Fruit fly (Drosophila melanogaster) whole organism, embryonic: ENCODE data around the gene CG33160.

Experiments
- Aef1 ChIP-seq: fragments of 200-800 bp; sonication (Bioruptor generic); IDR thresholded peaks from 3 replicates; pipeline ENCODE4 v1.3.6; 2022; ENCODE audit warnings: missing biosample characterization, missing genetic modification characterization
- Asciz ChIP-seq: fragments of 200-800 bp; sonication (Bioruptor generic); optimal IDR thresholded peaks from 2 replicates; lab custom pipeline; 2017; ENCODE audit warnings: missing biosample characterization, mild to moderate bottlenecking, missing genetic modification characterization, missing genetic modification reagents
- Bteb2 ChIP-seq: fragments of 200-800 bp; sonication (Bioruptor generic); optimal IDR thresholded peaks from 2 replicates; lab custom pipeline; 2016; ENCODE audit warnings: missing biosample characterization, missing genetic modification characterization
- CG10274 ChIP-seq: fragments of 200-800 bp; sonication (Bioruptor generic); optimal IDR thresholded peaks from 3 replicates; lab custom pipeline; 2017; ENCODE audit warnings: missing biosample characterization, mild to moderate bottlenecking, missing genetic modification characterization
- CG10366 ChIP-seq: fragments of 200-800 bp; sonication (Bioruptor generic); IDR thresholded peaks from 2 replicates; pipeline ENCODE4 v1.3.6; 2022; ENCODE audit warnings: missing biosample characterization, missing genetic modification characterization
- CG12391 ChIP-seq: fragments of 200-800 bp; sonication (Bioruptor generic); optimal IDR thresholded peaks from 3 replicates; lab custom pipeline; 2018; ENCODE audit warnings: missing biosample characterization, mild to moderate bottlenecking, missing genetic modification characterization, moderate library complexity
- CG12659 ChIP-seq: fragments of 200-800 bp; sonication (Bioruptor generic); optimal IDR thresholded peaks from 3 replicates; lab custom pipeline; 2017; ENCODE audit warnings: mild to moderate bottlenecking, missing biosample characterization, missing genetic modification reagents, missing genetic modification characterization
- CG13624 ChIP-seq: fragments of 200-800 bp; sonication (Bioruptor generic); optimal IDR thresholded peaks from 2 replicates; lab custom pipeline; 2016; ENCODE audit warnings: missing biosample characterization, missing genetic modification characterization
- CG14014 ChIP-seq: fragments of 200-800 bp; sonication (Bioruptor generic); IDR thresholded peaks from 2 replicates; pipeline ENCODE4 v1.3.6; 2022; ENCODE audit warnings: missing biosample characterization, missing genetic modification characterization
- CG15011 ChIP-seq: fragments of 200-800 bp; sonication (Bioruptor generic); optimal IDR thresholded peaks from 3 replicates; lab custom pipeline; 2018; ENCODE audit warnings: missing biosample characterization, mild to moderate bottlenecking, missing genetic modification characterization
- CG16863 ChIP-seq: fragments of 200-800 bp; sonication (Bioruptor generic); optimal IDR thresholded peaks from 3 replicates; lab custom pipeline; 2016; ENCODE audit warnings: missing biosample characterization, missing genetic modification characterization
- CG18011 ChIP-seq: fragments of 200-800 bp; sonication (Bioruptor generic); optimal IDR thresholded peaks from 2 replicates; lab custom pipeline; 2017; ENCODE audit warnings: missing biosample characterization, missing genetic modification characterization, mild to moderate bottlenecking, moderate library complexity, missing genotype
- CG2678 ChIP-seq: fragments of 200-800 bp; sonication (Bioruptor generic); optimal IDR thresholded peaks from 3 replicates; lab custom pipeline; 2019; ENCODE audit warnings: missing biosample characterization, mild to moderate bottlenecking, missing genetic modification characterization, moderate library complexity
- CG3163 ChIP-seq: fragments of 200-800 bp; sonication (Bioruptor generic); optimal IDR thresholded peaks from 3 replicates; lab custom pipeline; 2016; ENCODE audit warnings: missing biosample characterization, missing genetic modification characterization
- CG34224 ChIP-seq: fragments of 200-800 bp; sonication (Bioruptor generic); IDR thresholded peaks from 3 replicates; pipeline ENCODE4 v1.3.6; 2022; ENCODE audit warnings: missing biosample characterization, missing genetic modification characterization; ENCODE audit not compliant: partially characterized antibody
- CG4282 ChIP-seq: fragments of 200-800 bp; sonication (Bioruptor generic); optimal IDR thresholded peaks from 2 replicates; lab custom pipeline; 2016; ENCODE audit warnings: missing biosample characterization, missing genetic modification characterization
- CG6175 ChIP-seq: fragments of 200-800 bp; sonication (Bioruptor generic); IDR thresholded peaks from 3 replicates; pipeline ENCODE4 v1.3.6; 2022; ENCODE audit warnings: missing biosample characterization, missing genetic modification characterization
- CG6683 ChIP-seq: fragments of 200-800 bp; sonication (Bioruptor generic); optimal IDR thresholded peaks from 2 replicates; lab custom pipeline; 2017; ENCODE audit warnings: missing biosample characterization, mild to moderate bottlenecking, missing genetic modification characterization, missing genetic modification reagents
- CG8478 ChIP-seq: fragments of >200 bp; optimal IDR thresholded peaks from 2 replicates; lab custom pipeline; 2018
- CG9876 ChIP-seq: fragments of 200-800 bp; sonication (Bioruptor generic); optimal IDR thresholded peaks from 2 replicates; lab custom pipeline; 2016; ENCODE audit warnings: missing biosample characterization, missing genetic modification characterization
- CG9932 ChIP-seq: fragments of 200-800 bp; sonication (Bioruptor generic); IDR thresholded peaks from 2 replicates; pipeline ENCODE4 v1.3.6; 2022; ENCODE audit warnings: missing biosample characterization, missing genetic modification characterization
- CTCF ChIP-seq: fragments of 200-800 bp; sonication (Bioruptor generic); optimal IDR thresholded peaks from 2 replicates; lab custom pipeline; 2017; ENCODE audit warnings: missing biosample characterization, mild to moderate bottlenecking, missing genetic modification characterization, moderate library complexity
- CoRest ChIP-seq: fragments of 200-800 bp; sonication (Bioruptor generic); optimal IDR thresholded peaks from 3 replicates; lab custom pipeline; 2018; ENCODE audit warnings: missing biosample characterization, mild to moderate bottlenecking, missing genetic modification characterization, moderate library complexity
- D19A ChIP-seq: fragments of 200-800 bp; optimal IDR thresholded peaks from 3 replicates; lab custom pipeline; 2019; ENCODE audit warnings: missing biosample characterization, mild to moderate bottlenecking, missing genetic modification characterization, moderate library complexity
- Dfd ChIP-seq, 2 experiments: fragments of >200 bp; optimal IDR thresholded peaks; 2 replicates each; lab custom pipeline; 2017; ENCODE audit warnings: missing biosample characterization in 2 of 2, missing genetic modification characterization in 2 of 2
- Dll ChIP-seq: fragments of 200-800 bp; sonication (Bioruptor generic); IDR thresholded peaks from 4 replicates; pipeline ENCODE4 v1.3.6; 2022; ENCODE audit warnings: missing biosample characterization, missing genetic modification characterization; ENCODE audit not compliant: partially characterized antibody
- Ets97D ChIP-seq: fragments of 200-800 bp; sonication (Bioruptor generic); optimal IDR thresholded peaks from 3 replicates; lab custom pipeline; 2016; ENCODE audit warnings: missing biosample characterization, missing genetic modification characterization
- HHEX ChIP-seq: fragments of 200-800 bp; sonication (Bioruptor generic); optimal IDR thresholded peaks from 3 replicates; lab custom pipeline; 2017; ENCODE audit warnings: missing biosample characterization, mild to moderate bottlenecking, missing genetic modification characterization, missing genetic modification reagents
- HLH54F ChIP-seq: fragments of 200-800 bp; sonication (Bioruptor generic); optimal IDR thresholded peaks from 3 replicates; lab custom pipeline; 2016; ENCODE audit warnings: missing biosample characterization, missing genetic modification characterization
- MESR4 ChIP-seq: fragments of 200-800 bp; sonication (Bioruptor generic); optimal IDR thresholded peaks from 2 replicates; lab custom pipeline; 2018; ENCODE audit warnings: missing biosample characterization, mild to moderate bottlenecking, missing genetic modification characterization, moderate library complexity
- Mrtf ChIP-seq: fragments of 200-800 bp; sonication (Bioruptor generic); IDR thresholded peaks from 3 replicates; pipeline ENCODE4 v1.3.6; 2022; ENCODE audit warnings: missing biosample characterization, missing genetic modification characterization
- NFAT ChIP-seq: fragments of 200-800 bp; sonication (Bioruptor generic); IDR thresholded peaks from 2 replicates; pipeline ENCODE4 v1.3.6; 2022; ENCODE audit warnings: missing biosample characterization, missing genetic modification characterization
- NfI ChIP-seq: fragments of 200-800 bp; sonication (Bioruptor generic); optimal IDR thresholded peaks from 3 replicates; lab custom pipeline; 2018; ENCODE audit warnings: missing biosample characterization, mild to moderate bottlenecking, missing genetic modification characterization, moderate library complexity
- Rx ChIP-seq: fragments of 200-800 bp; sonication (Bioruptor generic); IDR thresholded peaks from 2 replicates; pipeline ENCODE4 v1.3.6; 2022; ENCODE audit warnings: missing biosample characterization, missing genetic modification characterization
- Six4 ChIP-seq: fragments of 200-800 bp; sonication (Bioruptor generic); optimal IDR thresholded peaks from 2 replicates; lab custom pipeline; 2016; ENCODE audit warnings: missing biosample characterization, missing genetic modification characterization
- Taf1 ChIP-seq: fragments of 200-800 bp; sonication (Bioruptor generic); IDR thresholded peaks from 2 replicates; pipeline ENCODE4 v1.3.6; 2022; ENCODE audit warnings: missing biosample characterization, missing genetic modification characterization
- Vsx1 ChIP-seq: fragments of 200-800 bp; sonication (Bioruptor generic); optimal IDR thresholded peaks from 2 replicates; lab custom pipeline; 2017; ENCODE audit warnings: missing biosample characterization, mild to moderate bottlenecking, missing genetic modification characterization, missing genetic modification reagents
- cg ChIP-seq: fragments of 200-800 bp; sonication (Bioruptor generic); optimal IDR thresholded peaks from 3 replicates; lab custom pipeline; 2019; ENCODE audit warnings: missing biosample characterization, mild to moderate bottlenecking, missing genetic modification characterization, moderate library complexity
- dan ChIP-seq: fragments of 200-800 bp; sonication (Bioruptor generic); IDR thresholded peaks from 2 replicates; pipeline ENCODE4 v1.3.6; 2022; ENCODE audit warnings: missing biosample characterization, missing genetic modification characterization
- danr ChIP-seq: fragments of 200-800 bp; sonication (Bioruptor generic); IDR thresholded peaks from 2 replicates; pipeline ENCODE4 v1.3.6; 2022; ENCODE audit warnings: missing biosample characterization, missing genetic modification characterization
- dysf ChIP-seq: fragments of 200-800 bp; sonication (Bioruptor generic); IDR thresholded peaks from 3 replicates; pipeline ENCODE4 v1.3.6; 2022; ENCODE audit warnings: missing biosample characterization, missing genetic modification characterization
- eyg ChIP-seq: fragments of 200-800 bp; sonication (Bioruptor generic); optimal IDR thresholded peaks from 3 replicates; lab custom pipeline; 2016; ENCODE audit warnings: missing biosample characterization, missing genetic modification characterization
- gem ChIP-seq: fragments of 200-800 bp; sonication (Bioruptor generic); optimal IDR thresholded peaks from 2 replicates; lab custom pipeline; 2019; ENCODE audit warnings: missing biosample characterization, mild to moderate bottlenecking, missing genetic modification characterization, moderate library complexity
- grau ChIP-seq: fragments of 200-800 bp; optimal IDR thresholded peaks from 3 replicates; lab custom pipeline; 2019; ENCODE audit warnings: missing biosample characterization, mild to moderate bottlenecking, missing genetic modification characterization, moderate library complexity
- grn ChIP-seq: fragments of 200-800 bp; sonication (Bioruptor generic); optimal IDR thresholded peaks from 3 replicates; lab custom pipeline; 2017; ENCODE audit warnings: missing biosample characterization, missing genetic modification characterization
- gsb ChIP-seq: fragments of 200-800 bp; sonication (Bioruptor generic); IDR thresholded peaks from 2 replicates; pipeline ENCODE4 v1.3.6; 2022; ENCODE audit warnings: missing biosample characterization, missing genetic modification characterization
- jing ChIP-seq: fragments of 200-800 bp; sonication (Bioruptor generic); optimal IDR thresholded peaks from 2 replicates; lab custom pipeline; 2018; ENCODE audit warnings: missing biosample characterization, mild to moderate bottlenecking, missing genetic modification characterization
- lilli ChIP-seq: fragments of 200-800 bp; sonication (Bioruptor generic); optimal IDR thresholded peaks from 3 replicates; lab custom pipeline; 2016; ENCODE audit warnings: missing biosample characterization, missing genetic modification characterization
- phol ChIP-seq: fragments of 200-800 bp; sonication (Bioruptor generic); optimal IDR thresholded peaks from 3 replicates; lab custom pipeline; 2018; ENCODE audit warnings: missing biosample characterization, mild to moderate bottlenecking, missing genetic modification characterization, moderate library complexity
- sima ChIP-seq: fragments of 200-800 bp; sonication (Bioruptor generic); optimal IDR thresholded peaks from 2 replicates; lab custom pipeline; 2016; ENCODE audit warnings: missing biosample characterization, missing genetic modification characterization
- tgo ChIP-seq: fragments of 200-800 bp; sonication (Bioruptor generic); IDR thresholded peaks from 3 replicates; pipeline ENCODE4 v1.3.6; 2022; ENCODE audit warnings: missing biosample characterization, missing genetic modification characterization
- z ChIP-seq: fragments of 200-800 bp; sonication (Bioruptor generic); IDR thresholded peaks from 3 replicates; pipeline ENCODE4 v1.3.6; 2022; ENCODE audit warnings: missing biosample characterization, missing genetic modification characterization
- zfh2 ChIP-seq: fragments of 200-800 bp; sonication (Bioruptor generic); optimal IDR thresholded peaks from 2 replicates; lab custom pipeline; 2016; ENCODE audit warnings: missing biosample characterization, missing genetic modification characterization

Gene CG33160

DNA sequence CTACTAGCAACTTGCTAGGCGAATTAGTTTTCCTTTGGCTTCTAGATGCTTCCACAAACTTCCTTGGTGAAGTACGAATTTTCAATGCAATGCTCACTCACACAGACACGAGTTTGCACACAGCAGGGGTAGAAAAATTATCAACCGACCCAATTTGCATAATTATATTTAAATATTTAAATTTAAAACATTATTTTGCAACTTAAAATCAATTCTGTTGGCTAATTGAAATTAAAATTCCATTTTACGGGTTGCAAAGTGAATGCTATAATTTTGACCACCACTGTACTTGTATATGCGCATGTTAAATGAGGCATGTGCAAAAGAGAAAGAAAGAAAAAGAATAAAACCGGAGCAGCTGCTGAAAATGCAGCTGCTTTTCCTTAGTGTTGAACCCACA lies 12.1 kb downstream of the CG33160 start (continued):
- peak; percentile 94 for TF ChIP-seq CG14014 (GFP tag; lab: Robert Waterston, UW)
- TF ChIP-seq CG10366 (GFP tag; lab: Robert Waterston, UW): peak; percentile 94
- no peak for TF ChIP-seq CG9876 (GFP tag; lab: Kevin White, UChicago)
- TF ChIP-seq CG15011: peak; percentile 83
- peak; percentile 59 for TF ChIP-seq CTCF (GFP tag; lab: Kevin White, UChicago)
- TF ChIP-seq gem (tag; lab: Kevin White, UChicago): peak; percentile 96
- no peak for TF ChIP-seq eyg (GFP tag; lab: Kevin White, UChicago)
- peak; percentile 82 for TF ChIP-seq jing (GFP tag; lab: Kevin White, UChicago)
- TF ChIP-seq zfh2 (GFP tag; lab: Kevin White, UChicago): peak; percentile 14
- peak; percentile 93 for TF ChIP-seq CG12659 (GFP tag; lab: Kevin White, UChicago)
- TF ChIP-seq Dll: no peak
- TF ChIP-seq CG10274: peak; percentile 52
- peak; percentile 93 for TF ChIP-seq Rx
- TF ChIP-seq Dfd (GFP tag; optimal IDR thresholded peaks at IDR 0.05; lab: Kevin White, UChicago): no peak
- peak; percentile 48 for TF ChIP-seq HLH54F
- TF ChIP-seq grau (tag; lab: Kevin White, UChicago): peak; percentile 91
- peak; percentile 81 for TF ChIP-seq lilli (GFP tag; lab: Kevin White, UChicago)
- TF ChIP-seq CG13624 (GFP tag; lab: Kevin White, UChicago): peak; percentile 23
- peak; percentile 40 for TF ChIP-seq MESR4 (GFP tag; lab: Kevin White, UChicago)
- peak; percentile 52 for TF ChIP-seq Bteb2 (GFP tag; lab: Kevin White, UChicago)
- peak; percentile 77 for TF ChIP-seq Taf1 (GFP tag; lab: Robert Waterston, UW)
- TF ChIP-seq CG9932 (GFP tag; lab: Robert Waterston, UW): peak; percentile 81
- TF ChIP-seq dan (GFP tag; lab: Robert Waterston, UW): peak; percentile 75
- peak; percentile 85 for TF ChIP-seq danr (GFP tag; lab: Robert Waterston, UW)
- peak; percentile 70 for TF ChIP-seq CG18011 (GFP tag; lab: Kevin White, UChicago)
- peak; percentile 53 for TF ChIP-seq Ets97D (GFP tag; lab: Kevin White, UChicago)
- TF ChIP-seq CG12391 (tag; lab: Kevin White, UChicago): peak; percentile 95
- TF ChIP-seq CG6175 (GFP tag; lab: Robert Waterston, UW): peak; percentile 82
- TF ChIP-seq sima (GFP tag; lab: Kevin White, UChicago): no peak
- TF ChIP-seq Mrtf (GFP tag; lab: Robert Waterston, UW): peak; percentile 86
- TF ChIP-seq gsb (GFP tag; lab: Robert Waterston, UW): peak; percentile 93
- peak; percentile 93 for TF ChIP-seq Aef1 (GFP tag; lab: Robert Waterston, UW)
- TF ChIP-seq CG3163 (GFP tag; lab: Kevin White, UChicago): no peak
- TF ChIP-seq NFAT: peak; percentile 87
- TF ChIP-seq CG6683 (GFP tag; lab: Kevin White, UChicago): peak; percentile 86
- peak; percentile 93 for TF ChIP-seq D19A (tag; lab: Kevin White, UChicago)
- peak; percentile 93 for TF ChIP-seq tgo (GFP tag; lab: Robert Waterston, UW)
- peak; percentile 91 for TF ChIP-seq Six4 (GFP tag; lab: Kevin White, UChicago)
- no peak for TF ChIP-seq CG8478 (lab: Kevin White, UChicago)
- TF ChIP-seq CoRest (tag; lab: Kevin White, UChicago): peak; percentile 92
- peak; percentile 62 for TF ChIP-seq cg
- TF ChIP-seq phol (tag; lab: Kevin White, UChicago): peak; percentile 92
- peak; percentile 96 for TF ChIP-seq CG2678
- peak; percentile 94 for TF ChIP-seq HHEX (GFP tag; lab: Kevin White, UChicago)
- TF ChIP-seq dysf (GFP tag; lab: Robert Waterston, UW): peak; percentile 94
- no peak for TF ChIP-seq CG4282 (GFP tag; lab: Kevin White, UChicago)
- TF ChIP-seq grn: peak; percentile 20
- TF ChIP-seq z (GFP tag; lab: Robert Waterston, UW): 0 out of 3 replicates have a peak, but pooled peaks have one; percentile 32
- TF ChIP-seq NfI (GFP tag; lab: Kevin White, UChicago): peak; percentile 93
- TF ChIP-seq Asciz: peak; percentile 94
- peak; percentile 86 for TF ChIP-seq Vsx1 (GFP tag; lab: Kevin White, UChicago)
- TF ChIP-seq CG16863 (GFP tag; lab: Kevin White, UChicago): peak; percentile 66
- no peak for TF ChIP-seq CG34224 (GFP tag; lab: Robert Waterston, UW)
